Worm (Caenorhabditis elegans): ENCODE data around the gene pigc-1.

Gene pigc-1

DNA sequence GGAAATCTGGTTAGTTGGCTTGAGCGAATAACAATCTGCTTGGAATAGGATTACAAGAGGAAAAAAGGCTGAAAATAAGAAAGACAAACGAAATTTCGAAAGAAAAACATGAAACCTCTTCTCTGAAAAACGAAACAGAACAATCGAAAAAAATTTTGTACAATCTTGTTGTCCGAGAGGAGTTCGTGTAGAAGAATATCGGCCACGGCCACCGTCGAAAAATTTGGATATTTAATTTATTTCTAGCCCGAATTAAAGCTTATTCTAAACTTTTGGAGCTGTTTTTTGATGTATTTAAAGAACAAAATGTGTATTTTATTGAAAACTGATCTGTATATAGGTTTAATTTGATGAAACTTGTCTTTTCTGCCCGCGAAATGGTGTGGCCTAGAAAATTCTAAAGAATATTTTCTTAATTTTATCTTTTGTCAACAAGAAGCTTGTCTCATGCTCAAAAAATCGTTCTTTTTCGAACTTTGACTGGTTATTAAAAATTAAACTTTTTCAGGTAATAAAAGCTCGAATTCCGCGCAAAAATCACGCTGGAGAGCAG, 6.3 kb downstream of the pigc-1 start, which contains the start of gene T20D3.5:
T20D3.5 (plus strand) TSS at position 503 of the 553 bp plus-strand sequence.
- TF ChIP-seq aptf-2 (GFP tag; conservative IDR thresholded peaks at IDR 0.05) (no peak), him-1 (tag; optimal IDR thresholded peaks at IDR 0.05) (peak; percentile 45)

DNA sequence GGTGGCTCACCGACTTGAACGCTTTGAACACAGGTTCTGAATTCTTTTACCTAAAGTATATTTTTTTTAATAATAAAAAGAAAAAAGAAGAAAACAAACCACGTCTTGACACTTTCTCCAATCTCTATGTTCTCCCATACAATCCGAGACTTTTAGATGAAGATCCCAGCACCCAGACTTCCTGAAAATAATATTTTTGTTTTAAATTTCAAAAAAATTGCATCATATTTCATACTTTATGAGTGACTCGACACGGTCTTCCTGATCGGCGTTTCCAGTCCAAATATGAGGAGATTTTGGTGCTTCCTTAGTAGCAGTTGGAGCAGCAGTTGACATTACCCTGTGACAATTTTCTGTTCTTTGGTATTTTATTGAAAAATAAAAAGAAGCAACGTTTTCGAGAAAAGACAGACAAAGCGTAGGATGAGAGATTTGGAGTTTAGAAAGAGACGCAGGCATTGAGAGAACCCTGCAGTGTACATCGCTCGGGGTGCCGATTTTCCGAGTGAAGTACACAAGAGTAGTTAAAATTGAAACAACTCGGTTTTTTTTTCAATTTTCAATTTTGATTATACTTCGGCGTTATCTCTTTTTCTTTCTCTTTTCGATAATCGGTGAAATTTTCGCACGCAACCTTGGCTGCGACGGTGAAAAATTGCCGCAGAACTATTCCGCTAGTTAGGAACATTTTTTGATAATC, 7.2 kb downstream of the pigc-1 start, which contains the start of the genes coa-4 and T20D3.14:
coa-4 (minus strand) TSS at position 51 of the 700 bp plus-strand sequence.
T20D3.14 (minus strand) TSS at position 358 of the 700 bp plus-strand sequence.
- TF ChIP-seq lin-26 (GFP tag; IDR thresholded peaks at IDR 0.05), result no peak
- no peak for TF ChIP-seq F52B5.7 (tag; optimal IDR thresholded peaks at IDR 0.05)
- TF ChIP-seq egl-44 (GFP tag; IDR thresholded peaks at IDR 0.05), result 0 out of 2 replicates have a peak, but pooled peaks have one; percentile 21
- TF ChIP-seq pha-4 (tag; optimal IDR thresholded peaks at IDR 0.05), result peak; percentile 15
- no peak for TF ChIP-seq madf-10 (tag; optimal IDR thresholded peaks at IDR 0.05)
- TF ChIP-seq F49E8.2 (tag; optimal IDR thresholded peaks at IDR 0.05; ENCODE audit: insufficient read depth), result no peak
- TF ChIP-seq hmg-1.2 (GFP tag; IDR thresholded peaks at IDR 0.05), result peak; percentile 75
- TF ChIP-seq B0336.3 (GFP tag; IDR thresholded peaks at IDR 0.05), result 0 out of 2 replicates have a peak, but pooled peaks have one; percentile 26
- no peak for TF ChIP-seq ets-4 (GFP tag; optimal IDR thresholded peaks at IDR 0.05)
- peak; percentile 71 for TF ChIP-seq nhr-80 (tag; optimal IDR thresholded peaks at IDR 0.05)
- TF ChIP-seq cebp-2 (GFP tag; IDR thresholded peaks at IDR 0.05), result no peak
- no peak for TF ChIP-seq Y79H2A.3 (GFP tag; conservative IDR thresholded peaks at IDR 0.05)
- no peak for TF ChIP-seq ztf-18 (tag; optimal IDR thresholded peaks at IDR 0.05)
- no peak for TF ChIP-seq tbx-9 (tag; optimal IDR thresholded peaks at IDR 0.05; ENCODE audit: borderline replicate concordance)
- peak; percentile 53 for TF ChIP-seq ZK185.1 (tag; optimal IDR thresholded peaks at IDR 0.05; ENCODE audit: poor library complexity, severe bottlenecking)
- TF ChIP-seq tbp1 (GFP tag; optimal IDR thresholded peaks at IDR 0.05), result peak; percentile 8
- TF ChIP-seq lin-40 (tag; optimal IDR thresholded peaks at IDR 0.05), result peak; percentile 32
- no peak for TF ChIP-seq nfyb-1 (GFP tag; IDR thresholded peaks at IDR 0.05)
- peak; percentile 43 for TF ChIP-seq attf-5 (GFP tag; optimal IDR thresholded peaks at IDR 0.05)
- TF ChIP-seq ccch-3 (GFP tag; optimal IDR thresholded peaks at IDR 0.05), result no peak
- 0 out of 2 replicates have a peak, but pooled peaks have one; percentile 13 for TF ChIP-seq ceh-40 (GFP tag; IDR thresholded peaks at IDR 0.05)
- TF ChIP-seq mcd-1 (GFP tag; IDR thresholded peaks at IDR 0.05), result peak; percentile 42; the same call in 1 of the 2 replicates
- no peak for TF ChIP-seq zfh-2 (GFP tag; conservative IDR thresholded peaks at IDR 0.05)
- no peak for TF ChIP-seq mes-4 (tag; optimal IDR thresholded peaks at IDR 0.05)
- no peak for TF ChIP-seq D2030.7 (GFP tag; IDR thresholded peaks at IDR 0.05)
- no peak for TF ChIP-seq bed-1 (GFP tag; IDR thresholded peaks at IDR 0.05)

ce11 chrIV:9333007-9333406, 9.9 kb downstream of the pigc-1 start:
- TF ChIP-seq nhr-80 (tag; optimal IDR thresholded peaks at IDR 0.05), result peak; percentile 96
- TF ChIP-seq nfya-1 (tag; optimal IDR thresholded peaks at IDR 0.05; ENCODE audit: borderline replicate concordance, insufficient read depth), result no peak
- TF ChIP-seq attf-5 (GFP tag; optimal IDR thresholded peaks at IDR 0.05), result peak; percentile 49
- peak; percentile 82 to 93 for TF ChIP-seq let-607 (tag; optimal IDR thresholded peaks at IDR 0.05)
- no peak for TF ChIP-seq K12H6.12 (tag; optimal IDR thresholded peaks at IDR 0.05)
- no peak for TF ChIP-seq chd-7 (tag; optimal IDR thresholded peaks at IDR 0.05)
- no peak for TF ChIP-seq zim-3 (tag; optimal IDR thresholded peaks at IDR 0.05)
- no peak for TF ChIP-seq hsf-1 (GFP tag; IDR thresholded peaks at IDR 0.05)
- TF ChIP-seq snpc-4 (GFP tag; optimal IDR thresholded peaks at IDR 0.05), result no peak
- TF ChIP-seq snpc-4 (tag; optimal IDR thresholded peaks at IDR 0.05), result peak in 1 of 4 experiments; percentile 36
- TF ChIP-seq gei-17 (GFP tag; optimal IDR thresholded peaks at IDR 0.05), result no peak
- TF ChIP-seq F57C9.4 (tag; optimal IDR thresholded peaks at IDR 0.05), result no peak
- TF ChIP-seq D2030.7 (GFP tag; IDR thresholded peaks at IDR 0.05), result no peak
- no peak for TF ChIP-seq ama-1 (optimal IDR thresholded peaks at IDR 0.05)
- peak in 1 of 2 experiments; percentile 30 for TF ChIP-seq ama-1 (GFP tag; optimal IDR thresholded peaks at IDR 0.05)
- TF ChIP-seq attf-3 (GFP tag; conservative IDR thresholded peaks at IDR 0.05), result no peak
- TF ChIP-seq repo-1 (tag; optimal IDR thresholded peaks at IDR 0.05), result no peak
- no peak for TF ChIP-seq ztf-18 (tag; optimal IDR thresholded peaks at IDR 0.05)
- no peak for TF ChIP-seq dpl-1 (GFP tag; optimal IDR thresholded peaks at IDR 0.05)
- TF ChIP-seq hrde-1 (tag; optimal IDR thresholded peaks at IDR 0.05; ENCODE audit: borderline replicate concordance), result peak; percentile 54
- no peak for TF ChIP-seq B0035.1 (tag; optimal IDR thresholded peaks at IDR 0.05)
